Fruit fly (Drosophila melanogaster) whole organism, embryonic: Measurements from ENCODE around the gene CG6420.

Source experiments
- C15 ChIP-seq: fragments of 200-800 bp; sonication (Bioruptor generic); IDR thresholded peaks from 3 replicates; pipeline ENCODE4 v1.3.6; 2022; ENCODE audit warnings: missing biosample characterization, missing genetic modification characterization
- CG11085 ChIP-seq: fragments of 200-800 bp; sonication (Bioruptor generic); IDR thresholded peaks from 2 replicates; pipeline ENCODE4 v1.3.6; 2022; ENCODE audit warnings: missing biosample characterization, missing genetic modification characterization
- CG12071 ChIP-seq: fragments of 200-800 bp; sonication (Bioruptor generic); optimal IDR thresholded peaks from 3 replicates; lab custom pipeline; 2018; ENCODE audit warnings: missing biosample characterization, mild to moderate bottlenecking, missing genetic modification characterization
- CG12942 ChIP-seq: fragments of 200-800 bp; sonication (Bioruptor generic); optimal IDR thresholded peaks from 3 replicates; lab custom pipeline; 2016; ENCODE audit warnings: missing biosample characterization, missing genetic modification characterization
- CG13123 ChIP-seq: fragments of 200-800 bp; sonication (Bioruptor generic); optimal IDR thresholded peaks from 2 replicates; lab custom pipeline; 2016; ENCODE audit warnings: missing biosample characterization, missing genetic modification characterization
- CG18599 ChIP-seq: fragments of 200-800 bp; sonication (Bioruptor generic); optimal IDR thresholded peaks from 3 replicates; lab custom pipeline; 2017; ENCODE audit warnings: missing biosample characterization, missing genetic modification characterization, mild to moderate bottlenecking, moderate library complexity, missing genetic modification reagents
- CG32772 ChIP-seq: fragments of 200-800 bp; sonication (Bioruptor generic); IDR thresholded peaks from 2 replicates; pipeline ENCODE4 v1.3.6; 2022; ENCODE audit warnings: missing biosample characterization, missing genetic modification characterization
- CG4360 ChIP-seq: fragments of 200-800 bp; sonication (Bioruptor generic); IDR thresholded peaks from 2 replicates; pipeline ENCODE4 v1.3.6; 2022; ENCODE audit warnings: missing biosample characterization, missing genetic modification characterization
- CG5245 ChIP-seq: fragments of 200-800 bp; sonication (Bioruptor generic); optimal IDR thresholded peaks from 3 replicates; lab custom pipeline; 2016; ENCODE audit warnings: missing biosample characterization, missing genetic modification characterization
- CG8281 ChIP-seq: fragments of 200-800 bp; sonication (Bioruptor generic); optimal IDR thresholded peaks from 2 replicates; lab custom pipeline; 2018; ENCODE audit warnings: missing biosample characterization, mild to moderate bottlenecking, missing genetic modification characterization, moderate library complexity
- CG8944 ChIP-seq: fragments of 200-800 bp; sonication (Bioruptor generic); optimal IDR thresholded peaks from 3 replicates; lab custom pipeline; 2016; ENCODE audit warnings: missing biosample characterization, missing genetic modification characterization
- CG9727 ChIP-seq: fragments of 200-800 bp; sonication (Bioruptor generic); optimal IDR thresholded peaks from 3 replicates; lab custom pipeline; 2017; ENCODE audit warnings: missing biosample characterization, mild to moderate bottlenecking, missing genetic modification characterization
- CG9797 ChIP-seq: fragments of 200-800 bp; sonication (Bioruptor generic); optimal IDR thresholded peaks from 3 replicates; lab custom pipeline; 2018; ENCODE audit warnings: missing biosample characterization, mild to moderate bottlenecking, missing genetic modification characterization
- CoRest ChIP-seq: fragments of 200-800 bp; sonication (Bioruptor generic); optimal IDR thresholded peaks from 3 replicates; lab custom pipeline; 2018; ENCODE audit warnings: missing biosample characterization, mild to moderate bottlenecking, missing genetic modification characterization, moderate library complexity
- D ChIP-seq, 2 experiments: fragments of 200-800 bp in 1 of 2; fragments of >200 bp in 1 of 2; sonication (Bioruptor generic) in 1 of 2; optimal IDR thresholded peaks; 2 replicates in 1 of 2; 3 replicates in 1 of 2; lab custom pipeline; 2017; ENCODE audit warnings: mild to moderate bottlenecking in 1 of 2, missing biosample characterization in 1 of 2, missing genetic modification characterization in 1 of 2, missing genetic modification reagents in 1 of 2
- H15 ChIP-seq: fragments of 200-800 bp; sonication (Bioruptor generic); IDR thresholded peaks from 3 replicates; pipeline ENCODE4 v1.3.6; 2022; ENCODE audit warnings: missing biosample characterization, missing genetic modification characterization
- H2.0 ChIP-seq: fragments of 200-800 bp; sonication (Bioruptor generic); IDR thresholded peaks from 2 replicates; pipeline ENCODE4 v1.3.6; 2022; ENCODE audit warnings: missing biosample characterization, missing genetic modification characterization
- HmgZ ChIP-seq: fragments of 200-800 bp; sonication (Bioruptor generic); optimal IDR thresholded peaks from 2 replicates; lab custom pipeline; 2018; ENCODE audit warnings: missing biosample characterization, mild to moderate bottlenecking, missing genetic modification characterization
- Hsf ChIP-seq: fragments of 200-800 bp; sonication (Bioruptor generic); optimal IDR thresholded peaks from 3 replicates; lab custom pipeline; 2016; ENCODE audit warnings: missing biosample characterization, missing genetic modification characterization
- Mad ChIP-seq: fragments of 200-800 bp; sonication (Bioruptor generic); optimal IDR thresholded peaks from 2 replicates; lab custom pipeline; 2016; ENCODE audit warnings: missing biosample characterization, missing genetic modification characterization
- Neu2 ChIP-seq: fragments of 200-800 bp; sonication (Bioruptor generic); optimal IDR thresholded peaks from 3 replicates; lab custom pipeline; 2016; ENCODE audit warnings: missing biosample characterization, missing genetic modification characterization, borderline replicate concordance
- Nf-YA ChIP-seq: fragments of 200-800 bp; sonication (Bioruptor generic); IDR thresholded peaks from 2 replicates; pipeline ENCODE4 v1.3.6; 2022; ENCODE audit warnings: missing biosample characterization, missing genetic modification characterization
- Oaz ChIP-seq: fragments of 200-800 bp; sonication (Bioruptor generic); IDR thresholded peaks from 2 replicates; pipeline ENCODE4 v1.3.6; 2022; ENCODE audit warnings: missing biosample characterization, missing genetic modification characterization
- Rx ChIP-seq: fragments of 200-800 bp; sonication (Bioruptor generic); IDR thresholded peaks from 2 replicates; pipeline ENCODE4 v1.3.6; 2022; ENCODE audit warnings: missing biosample characterization, missing genetic modification characterization
- Sry-β ChIP-seq: fragments of 200-800 bp; sonication (Bioruptor generic); optimal IDR thresholded peaks from 2 replicates; lab custom pipeline; 2018; ENCODE audit warnings: missing biosample characterization, mild to moderate bottlenecking, missing genetic modification characterization, moderate library complexity
- Sry-δ ChIP-seq: fragments of 200-800 bp; sonication (Bioruptor generic); optimal IDR thresholded peaks from 2 replicates; lab custom pipeline; 2016; ENCODE audit warnings: missing biosample characterization, missing genetic modification characterization
- TFAM ChIP-seq: fragments of 200-800 bp; sonication (Bioruptor generic); optimal IDR thresholded peaks from 2 replicates; lab custom pipeline; 2017; ENCODE audit warnings: missing biosample characterization, missing genetic modification characterization, inconsistent platforms
- al ChIP-seq: fragments of 200-800 bp; sonication (Bioruptor generic); IDR thresholded peaks from 2 replicates; pipeline ENCODE4 v1.3.6; 2022; ENCODE audit warnings: missing biosample characterization, missing genetic modification characterization
- aop ChIP-seq: fragments of 200-800 bp; sonication (Bioruptor generic); IDR thresholded peaks from 2 replicates; pipeline ENCODE4 v1.3.6; 2022; ENCODE audit warnings: missing biosample characterization, missing genetic modification characterization
- btn ChIP-seq: fragments of 200-800 bp; sonication (Bioruptor generic); optimal IDR thresholded peaks from 2 replicates; lab custom pipeline; 2016; ENCODE audit warnings: missing biosample characterization, missing genetic modification characterization
- cato ChIP-seq: fragments of 200-800 bp; sonication (Bioruptor generic); optimal IDR thresholded peaks from 2 replicates; lab custom pipeline; 2016; ENCODE audit warnings: missing biosample characterization, missing genetic modification characterization, borderline replicate concordance
- chm ChIP-seq: fragments of 200-800 bp; sonication (Bioruptor generic); IDR thresholded peaks from 2 replicates; pipeline ENCODE4 v1.3.6; 2022; ENCODE audit warnings: missing biosample characterization, missing genetic modification characterization
- crc ChIP-seq: fragments of 200-800 bp; sonication (Bioruptor generic); optimal IDR thresholded peaks from 2 replicates; lab custom pipeline; 2016; ENCODE audit warnings: missing biosample characterization, missing genetic modification characterization
- da ChIP-seq: fragments of 200-800 bp; sonication (Bioruptor generic); optimal IDR thresholded peaks from 2 replicates; lab custom pipeline; 2016; ENCODE audit warnings: missing biosample characterization, missing genetic modification characterization
- dati ChIP-seq: fragments of 200-800 bp; sonication (Bioruptor generic); IDR thresholded peaks from 2 replicates; pipeline ENCODE4 v1.3.6; 2022; ENCODE audit warnings: missing biosample characterization, missing genetic modification characterization
- dimm ChIP-seq: fragments of 200-800 bp; sonication (Bioruptor generic); IDR thresholded peaks from 2 replicates; pipeline ENCODE4 v1.3.6; 2022; ENCODE audit warnings: missing biosample characterization, missing genetic modification characterization
- dysf ChIP-seq: fragments of 200-800 bp; sonication (Bioruptor generic); IDR thresholded peaks from 3 replicates; pipeline ENCODE4 v1.3.6; 2022; ENCODE audit warnings: missing biosample characterization, missing genetic modification characterization
- grn ChIP-seq: fragments of 200-800 bp; sonication (Bioruptor generic); optimal IDR thresholded peaks from 3 replicates; lab custom pipeline; 2017; ENCODE audit warnings: missing biosample characterization, missing genetic modification characterization
- kah ChIP-seq: fragments of 200-800 bp; sonication (Bioruptor generic); optimal IDR thresholded peaks from 2 replicates; lab custom pipeline; 2018; ENCODE audit warnings: missing biosample characterization, mild to moderate bottlenecking, missing genetic modification characterization
- mam ChIP-seq: fragments of 200-800 bp; sonication (Bioruptor generic); optimal IDR thresholded peaks from 3 replicates; lab custom pipeline; 2016; ENCODE audit warnings: missing biosample characterization, missing genetic modification characterization
- odd ChIP-seq: fragments of 200-800 bp; sonication (Bioruptor generic); optimal IDR thresholded peaks from 2 replicates; lab custom pipeline; 2017; ENCODE audit warnings: missing biosample characterization, mild to moderate bottlenecking, missing genetic modification characterization
- pb ChIP-seq: fragments of 200-800 bp; sonication (Bioruptor generic); optimal IDR thresholded peaks from 3 replicates; lab custom pipeline; 2016; ENCODE audit warnings: missing biosample characterization, missing genetic modification characterization
- pho ChIP-seq: fragments of 200-800 bp; sonication (Bioruptor generic); optimal IDR thresholded peaks from 2 replicates; lab custom pipeline; 2016; ENCODE audit warnings: missing biosample characterization, missing genetic modification characterization
- repo ChIP-seq: fragments of 200-800 bp; sonication (Bioruptor generic); optimal IDR thresholded peaks from 2 replicates; lab custom pipeline; 2016; ENCODE audit warnings: missing biosample characterization, missing genetic modification characterization
- salm ChIP-seq: fragments of 200-800 bp; sonication (Bioruptor generic); optimal IDR thresholded peaks from 2 replicates; lab custom pipeline; 2018; ENCODE audit warnings: missing biosample characterization, mild to moderate bottlenecking, missing genetic modification characterization
- scrt ChIP-seq: fragments of 200-800 bp; sonication (Bioruptor generic); optimal IDR thresholded peaks from 2 replicates; lab custom pipeline; 2018; ENCODE audit warnings: missing biosample characterization, mild to moderate bottlenecking, missing genetic modification characterization, moderate library complexity
- sd ChIP-seq: fragments of 200-800 bp; sonication (Bioruptor generic); optimal IDR thresholded peaks from 3 replicates; lab custom pipeline; 2018; ENCODE audit warnings: missing biosample characterization, mild to moderate bottlenecking, missing genetic modification characterization, moderate library complexity
- sim ChIP-seq: fragments of 200-800 bp; sonication (Bioruptor generic); IDR thresholded peaks from 2 replicates; pipeline ENCODE4 v1.3.6; 2022; ENCODE audit warnings: missing biosample characterization, missing genetic modification characterization
- stc ChIP-seq: fragments of 200-800 bp; sonication (Bioruptor generic); IDR thresholded peaks from 2 replicates; pipeline ENCODE4 v1.3.6; 2022; ENCODE audit warnings: missing biosample characterization, missing genetic modification characterization
- tna ChIP-seq: fragments of 200-800 bp; sonication (Bioruptor generic); IDR thresholded peaks from 2 replicates; pipeline ENCODE4 v1.3.6; 2022; ENCODE audit warnings: missing biosample characterization, missing genetic modification characterization; ENCODE audit not compliant: partially characterized antibody
- unpg ChIP-seq: fragments of 200-800 bp; sonication (Bioruptor generic); optimal IDR thresholded peaks from 3 replicates; lab custom pipeline; 2018; ENCODE audit warnings: missing biosample characterization, mild to moderate bottlenecking, missing genetic modification characterization, moderate library complexity
- zf30C ChIP-seq: fragments of 200-800 bp; sonication (Bioruptor generic); optimal IDR thresholded peaks from 3 replicates; lab custom pipeline; 2018; ENCODE audit warnings: missing biosample characterization, mild to moderate bottlenecking, missing genetic modification characterization

Gene CG6420

dm6 chr3R:26717295-26717694 is 7.7 kb downstream of the CG6420 start, which contains the start of gene CG6425 (continued):
- TF ChIP-seq H2.0 (GFP tag; lab: Robert Waterston, UW) (0 out of 2 replicates have a peak, but pooled peaks have one; percentile 25), pb (GFP tag; lab: Kevin White, UChicago) (no peak), CoRest (tag; lab: Kevin White, UChicago) (peak; percentile 63), Mad (GFP tag; lab: Kevin White, UChicago) (no peak), tna (GFP tag; lab: Robert Waterston, UW) (no peak), D (optimal IDR thresholded peaks at IDR 0.05; lab: Kevin White, UChicago) (no peak), D (GFP tag; optimal IDR thresholded peaks at IDR 0.05; lab: Kevin White, UChicago) (no peak), grn (GFP tag; lab: Kevin White, UChicago) (no peak), Rx (GFP tag; lab: Robert Waterston, UW) (no peak), salm (tag; lab: Kevin White, UChicago) (no peak), zf30C (GFP tag; lab: Kevin White, UChicago) (peak; percentile 25), dati (GFP tag; lab: Robert Waterston, UW) (no peak), mam (GFP tag; lab: Kevin White, UChicago) (peak; percentile 15), Neu2 (GFP tag; lab: Kevin White, UChicago) (no peak), CG5245 (GFP tag; lab: Kevin White, UChicago) (no peak), CG13123 (GFP tag; lab: Kevin White, UChicago) (no peak), Hsf (peak; percentile 3), Oaz (GFP tag; lab: Robert Waterston, UW) (no peak), btn (no peak), crc (GFP tag; lab: Kevin White, UChicago) (no peak), C15 (GFP tag; lab: Robert Waterston, UW) (no peak), al (GFP tag; lab: Robert Waterston, UW) (no peak), CG12071 (no peak), CG32772 (GFP tag; lab: Robert Waterston, UW) (no peak), sd (tag; lab: Kevin White, UChicago) (peak; percentile 60), Nf-YA (GFP tag; lab: Robert Waterston, UW) (no peak), dysf (GFP tag; lab: Robert Waterston, UW) (peak; percentile 61; the same call in 2 of the 3 replicates), odd (GFP tag; lab: Kevin White, UChicago) (no peak), CG18599 (no peak), aop (GFP tag; lab: Robert Waterston, UW) (no peak), CG11085 (GFP tag; lab: Robert Waterston, UW) (no peak), TFAM (GFP tag; lab: Kevin White, UChicago) (no peak), unpg (peak; percentile 15), kah (GFP tag; lab: Kevin White, UChicago) (no peak), cato (no peak), pho (no peak), CG8281 (tag; lab: Kevin White, UChicago) (no peak), CG4360 (no peak), HmgZ (tag; lab: Kevin White, UChicago) (no peak), CG9727 (GFP tag; lab: Kevin White, UChicago) (no peak), scrt (GFP tag; lab: Kevin White, UChicago) (no peak), Sry-δ (GFP tag; lab: Kevin White, UChicago) (no peak), chm (GFP tag; lab: Robert Waterston, UW) (no peak), sim (GFP tag; lab: Robert Waterston, UW) (no peak), repo (no peak), H15 (GFP tag; lab: Robert Waterston, UW) (no peak), dimm (GFP tag; lab: Robert Waterston, UW) (no peak), CG12942 (GFP tag; lab: Kevin White, UChicago) (no peak), CG8944 (no peak), stc (no peak), CG9797 (peak; percentile 31), Sry-β (GFP tag; lab: Kevin White, UChicago) (no peak), da (no peak)
